Fruit fly (Drosophila melanogaster) whole organism, prepupa: Measurements from ENCODE around the gene CG12947.

ENCODE experiments used
- CG10631 ChIP-seq: fragments of 200-800 bp; sonication (Bioruptor generic); optimal IDR thresholded peaks from 2 replicates; lab custom pipeline; 2016; ENCODE audit warnings: missing biosample characterization, missing genetic modification characterization
- CG10669 ChIP-seq: fragments of 200-800 bp; sonication (Bioruptor generic); optimal IDR thresholded peaks from 3 replicates; lab custom pipeline; 2018; ENCODE audit warnings: missing biosample characterization, mild to moderate bottlenecking, missing genetic modification characterization, moderate library complexity
- CG11294 ChIP-seq: fragments of 200-800 bp; sonication (Bioruptor generic); IDR thresholded peaks from 2 replicates; pipeline ENCODE4 v1.3.6; 2022; ENCODE audit warnings: missing biosample characterization, missing genetic modification characterization
- CG11762 ChIP-seq: fragments of 200-800 bp; sonication (Bioruptor generic); optimal IDR thresholded peaks from 3 replicates; lab custom pipeline; 2016; ENCODE audit warnings: missing biosample characterization, missing genetic modification characterization; ENCODE audit not compliant: insufficient read depth
- CG15336 ChIP-seq: fragments of 200-800 bp; sonication (Bioruptor generic); IDR thresholded peaks from 2 replicates; pipeline ENCODE4 v1.3.6; 2022; ENCODE audit warnings: missing biosample characterization, missing genetic modification characterization
- CG16779 ChIP-seq: fragments of 200-800 bp; sonication (Bioruptor generic); optimal IDR thresholded peaks from 3 replicates; lab custom pipeline; 2017; ENCODE audit warnings: missing biosample characterization, mild to moderate bottlenecking, missing genetic modification characterization
- CG31627 ChIP-seq: fragments of 200-800 bp; sonication (Bioruptor generic); optimal IDR thresholded peaks from 3 replicates; lab custom pipeline; 2016; ENCODE audit warnings: missing biosample characterization, missing genetic modification characterization
- CG32006 ChIP-seq: fragments of 200-800 bp; sonication (Bioruptor generic); optimal IDR thresholded peaks from 3 replicates; lab custom pipeline; 2017; ENCODE audit warnings: missing biosample characterization, mild to moderate bottlenecking, missing genetic modification characterization
- CG34406 ChIP-seq: fragments of 200-800 bp; sonication (Bioruptor generic); optimal IDR thresholded peaks from 3 replicates; lab custom pipeline; 2016; ENCODE audit warnings: missing biosample characterization, missing genetic modification characterization
- CG6163 ChIP-seq: fragments of 200-800 bp; sonication (Bioruptor generic); IDR thresholded peaks from 3 replicates; pipeline ENCODE4 v1.3.6; 2022; ENCODE audit warnings: missing biosample characterization, missing genetic modification characterization
- CG6854 ChIP-seq: fragments of 200-800 bp; sonication (Bioruptor generic); optimal IDR thresholded peaks from 2 replicates; lab custom pipeline; 2017; ENCODE audit warnings: missing biosample characterization, mild to moderate bottlenecking, missing genetic modification characterization
- CG8119 ChIP-seq: fragments of 200-800 bp; sonication (Bioruptor generic); IDR thresholded peaks from 3 replicates; pipeline ENCODE4 v1.3.6; 2022; ENCODE audit warnings: missing biosample characterization, missing genetic modification characterization
- CG8319 ChIP-seq: fragments of 200-800 bp; sonication (Bioruptor generic); optimal IDR thresholded peaks from 3 replicates; lab custom pipeline; 2016; ENCODE audit warnings: missing biosample characterization, missing genetic modification characterization
- CG9139 ChIP-seq: fragments of 200-800 bp; sonication (Bioruptor generic); optimal IDR thresholded peaks from 3 replicates; lab custom pipeline; 2017; ENCODE audit warnings: missing biosample characterization, mild to moderate bottlenecking, missing genetic modification characterization
- Eip78C ChIP-seq: fragments of 200-800 bp; sonication (Bioruptor generic); peaks from one replicate; lab custom pipeline; 2016; ENCODE audit warnings: missing biosample characterization, missing genetic modification characterization
- Eip93F ChIP-seq: fragments of 200-800 bp; sonication (Bioruptor generic); optimal IDR thresholded peaks from 2 replicates; lab custom pipeline; 2016; ENCODE audit warnings: missing biosample characterization, mild to moderate bottlenecking, missing genetic modification characterization
- Ets96B ChIP-seq: fragments of 200-800 bp; optimal IDR thresholded peaks from 2 replicates; lab custom pipeline; 2019; ENCODE audit warnings: missing biosample characterization, mild to moderate bottlenecking, missing genetic modification characterization, moderate library complexity
- Gug ChIP-seq: fragments of 200-800 bp; sonication (Bioruptor generic); IDR thresholded peaks from 2 replicates; pipeline ENCODE4 v1.3.6; 2022; ENCODE audit warnings: missing biosample characterization, missing genetic modification characterization
- Hr39 ChIP-seq: fragments of 200-800 bp; sonication (Bioruptor generic); optimal IDR thresholded peaks from 2 replicates; lab custom pipeline; 2016; ENCODE audit warnings: missing biosample characterization, missing genetic modification characterization
- Hr4 ChIP-seq: fragments of 200-800 bp; sonication (Bioruptor generic); optimal IDR thresholded peaks from 3 replicates; lab custom pipeline; 2016; ENCODE audit warnings: missing biosample characterization, missing genetic modification characterization
- Lpt ChIP-seq: fragments of 200-800 bp; sonication (Bioruptor generic); optimal IDR thresholded peaks from 3 replicates; lab custom pipeline; 2016; ENCODE audit warnings: missing biosample characterization, missing genetic modification characterization
- Met ChIP-seq: fragments of 200-800 bp; sonication (Bioruptor generic); optimal IDR thresholded peaks from 3 replicates; lab custom pipeline; 2016; ENCODE audit warnings: missing biosample characterization, missing genetic modification characterization
- OdsH ChIP-seq: fragments of 200-800 bp; sonication (Bioruptor generic); optimal IDR thresholded peaks from 3 replicates; lab custom pipeline; 2016; ENCODE audit warnings: missing biosample characterization, missing genetic modification characterization
- Smox ChIP-seq: fragments of 200-800 bp; sonication (Bioruptor generic); optimal IDR thresholded peaks from 3 replicates; lab custom pipeline; 2016; ENCODE audit warnings: missing biosample characterization, missing genetic modification characterization
- Sox102F ChIP-seq: fragments of 200-800 bp; sonication (Bioruptor generic); optimal IDR thresholded peaks from 2 replicates; lab custom pipeline; 2016; ENCODE audit warnings: missing biosample characterization, mild to moderate bottlenecking, missing genetic modification characterization
- Sox14 ChIP-seq: fragments of 200-800 bp; sonication (Bioruptor generic); optimal IDR thresholded peaks from 3 replicates; lab custom pipeline; 2016; ENCODE audit warnings: missing biosample characterization, missing genetic modification characterization
- Sox15 ChIP-seq: fragments of 200-800 bp; sonication (Bioruptor generic); optimal IDR thresholded peaks from 3 replicates; lab custom pipeline; 2016; ENCODE audit warnings: missing biosample characterization, missing genetic modification characterization
- acj6 ChIP-seq: fragments of 200-800 bp; sonication (Bioruptor generic); optimal IDR thresholded peaks from 3 replicates; lab custom pipeline; 2016; ENCODE audit warnings: missing biosample characterization, missing genetic modification characterization
- cyc ChIP-seq: fragments of 200-800 bp; sonication (Bioruptor generic); optimal IDR thresholded peaks from 3 replicates; lab custom pipeline; 2016; ENCODE audit warnings: missing biosample characterization, missing genetic modification characterization
- eg ChIP-seq: fragments of 200-800 bp; sonication (Bioruptor generic); IDR thresholded peaks from 3 replicates; pipeline ENCODE4 v1.3.6; 2022; ENCODE audit warnings: missing biosample characterization, missing genetic modification characterization
- esn ChIP-seq: fragments of 200-800 bp; sonication (Bioruptor generic); optimal IDR thresholded peaks from 2 replicates; lab custom pipeline; 2016; ENCODE audit warnings: missing biosample characterization, mild to moderate bottlenecking, missing genetic modification characterization, moderate library complexity
- fd59A ChIP-seq: fragments of 200-800 bp; sonication (Bioruptor generic); optimal IDR thresholded peaks from 2 replicates; lab custom pipeline; 2017; ENCODE audit warnings: missing biosample characterization, mild to moderate bottlenecking, missing genetic modification characterization, missing genetic modification reagents
- fd85E ChIP-seq: fragments of 200-800 bp; sonication (Bioruptor generic); optimal IDR thresholded peaks from 3 replicates; lab custom pipeline; 2016; ENCODE audit warnings: missing biosample characterization, missing genetic modification characterization
- lz ChIP-seq: fragments of 200-800 bp; sonication (Bioruptor generic); optimal IDR thresholded peaks from 3 replicates; lab custom pipeline; 2016; ENCODE audit warnings: missing biosample characterization, missing genetic modification characterization
- salr ChIP-seq, 2 experiments: fragments of 200-800 bp; sonication (Bioruptor generic); optimal IDR thresholded peaks; 3 replicates each; lab custom pipeline; 2016 to 2018; ENCODE audit warnings: missing biosample characterization in 2 of 2, missing genetic modification characterization in 2 of 2, mild to moderate bottlenecking in 1 of 2
- spab ChIP-seq: fragments of 200-800 bp; sonication (Bioruptor generic); optimal IDR thresholded peaks from 2 replicates; lab custom pipeline; 2017; ENCODE audit warnings: missing biosample characterization, mild to moderate bottlenecking, missing genetic modification characterization, missing genetic modification reagents
- ss ChIP-seq, 2 experiments: fragments of 200-800 bp; sonication (Bioruptor generic); optimal IDR thresholded peaks; 2 replicates in 1 of 2; 3 replicates in 1 of 2; lab custom pipeline; 2017 to 2018; ENCODE audit warnings: mild to moderate bottlenecking in 2 of 2, missing biosample characterization in 2 of 2, missing genetic modification characterization in 2 of 2, moderate library complexity in 1 of 2
- svp ChIP-seq: fragments of 200-800 bp; sonication (Bioruptor generic); peaks from one replicate; lab custom pipeline; 2016; ENCODE audit warnings: missing biosample characterization, missing genetic modification characterization
- topi ChIP-seq: fragments of 200-800 bp; sonication (Bioruptor generic); optimal IDR thresholded peaks from 3 replicates; lab custom pipeline; 2016; ENCODE audit warnings: missing biosample characterization, missing genetic modification characterization
- vri ChIP-seq: fragments of 200-800 bp; sonication (Bioruptor generic); optimal IDR thresholded peaks from 3 replicates; lab custom pipeline; 2016; ENCODE audit warnings: missing biosample characterization, mild to moderate bottlenecking, missing genetic modification characterization

Gene CG12947

dm6 chr3R:9777941-9778360 lies 1.9 kb upstream of the CG12947 start, which contains the start of gene RpS29 (continued):
- TF ChIP-seq fd59A (GFP tag; lab: Kevin White, UChicago) (no peak), vri (peak; percentile 32), acj6 (peak; percentile 55), salr (GFP tag; optimal IDR thresholded peaks at IDR 0.05; lab: Kevin White, UChicago) (peak in 1 of 2 experiments; percentile 58), CG8319 (GFP tag; lab: Kevin White, UChicago) (no peak), esn (GFP tag; lab: Kevin White, UChicago) (peak; percentile 77), CG10669 (GFP tag; lab: Kevin White, UChicago) (peak; percentile 10), CG8119 (GFP tag; lab: Robert Waterston, UW) (no peak), CG9139 (GFP tag; lab: Kevin White, UChicago) (peak; percentile 34), CG11762 (GFP tag; lab: Kevin White, UChicago) (no peak), cyc (GFP tag; lab: Kevin White, UChicago) (peak; percentile 73), CG32006 (GFP tag; lab: Kevin White, UChicago) (no peak), Eip78C (GFP tag; lab: Kevin White, UChicago) (peak; percentile 79), Eip93F (GFP tag; lab: Kevin White, UChicago) (no peak), CG6163 (GFP tag; lab: Robert Waterston, UW) (peak; percentile 53; the same call in 2 of the 3 replicates)

- peak; percentile 42 for TF ChIP-seq CG15336 (GFP tag; lab: Robert Waterston, UW)
- no peak for TF ChIP-seq topi
- TF ChIP-seq Hr4, result peak; percentile 0
- TF ChIP-seq Ets96B (tag; lab: Kevin White, UChicago), result peak; percentile 9
- peak; percentile 36; the same call in 1 of the 3 replicates for TF ChIP-seq eg (GFP tag; lab: Robert Waterston, UW)
- peak; percentile 78 for TF ChIP-seq svp
- TF ChIP-seq CG32006 (GFP tag; lab: Kevin White, UChicago), result peak; percentile 41
- peak; percentile 7 for TF ChIP-seq esn (GFP tag; lab: Kevin White, UChicago)
- TF ChIP-seq acj6, result peak; percentile 5
- TF ChIP-seq CG10631, result peak; percentile 32
- TF ChIP-seq Eip78C (GFP tag; lab: Kevin White, UChicago), result peak; percentile 55
- no peak for TF ChIP-seq cyc (GFP tag; lab: Kevin White, UChicago)
- peak; percentile 23 for TF ChIP-seq vri
- TF ChIP-seq Met (GFP tag; lab: Kevin White, UChicago), result no peak
Observed at dm6 chr3R:9783240-9783917, 3.5 kb downstream of the CG12947 start.

- TF ChIP-seq fd59A (GFP tag; lab: Kevin White, UChicago) (no peak), CG15336 (GFP tag; lab: Robert Waterston, UW) (0 out of 2 replicates have a peak, but pooled peaks have one; percentile 16), ss (GFP tag; optimal IDR thresholded peaks at IDR 0.05; lab: Kevin White, UChicago) (peak in 1 of 2 experiments; percentile 18), OdsH (GFP tag; lab: Kevin White, UChicago) (no peak), svp (peak; percentile 70)
Observed at dm6 chr3R:9784341-9785062, 4.6 kb downstream of the CG12947 start, which contains the start of the genes MtnA and CG8500. TSS of gene MtnA (minus strand) at chr3R:9784370. TSS of gene CG8500 (plus strand) at chr3R:9784653.

dm6 chr3R:9791177-9791806 lies 11.4 kb downstream of the CG12947 start, which contains the start of the genes CG12945 and CG8507:
TSS of gene CG12945 (minus strand) at chr3R:9791221.
TSS of gene CG8507 (plus strand) at chr3R:9791483.
- TF ChIP-seq CG34406 (GFP tag; lab: Kevin White, UChicago) (no peak), CG10669 (GFP tag; lab: Kevin White, UChicago) (no peak), Sox102F (GFP tag; lab: Kevin White, UChicago) (no peak), Sox14 (GFP tag; lab: Kevin White, UChicago) (peak; percentile 76), vri (no peak), Hr39 (GFP tag; lab: Kevin White, UChicago) (peak; percentile 68), CG6854 (GFP tag; lab: Kevin White, UChicago) (no peak), Lpt (GFP tag; lab: Kevin White, UChicago) (no peak), esn (GFP tag; lab: Kevin White, UChicago) (peak; percentile 71), Hr4 (no peak), Gug (0 out of 2 replicates have a peak, but pooled peaks have one; percentile 9), CG10631 (no peak), fd85E (no peak), cyc (GFP tag; lab: Kevin White, UChicago) (peak; percentile 35), CG6163 (GFP tag; lab: Robert Waterston, UW) (no peak), spab (GFP tag; lab: Kevin White, UChicago) (no peak), CG16779 (tag; lab: Kevin White, UChicago) (no peak), CG31627 (peak; percentile 58), CG15336 (GFP tag; lab: Robert Waterston, UW) (no peak), Smox (GFP tag; lab: Kevin White, UChicago) (no peak), Sox15 (GFP tag; lab: Kevin White, UChicago) (peak; percentile 13), CG11294 (no peak), lz (peak; percentile 65)
